Fruit fly (Drosophila melanogaster) whole organism, adult: ENCODE data around the gene Hml.

ENCODE experiments used
- CG12768 ChIP-seq: fragments of 200-800 bp; sonication (Bioruptor generic); optimal IDR thresholded peaks from 2 replicates; lab custom pipeline; 2017; ENCODE audit warnings: missing biosample characterization, missing genetic modification characterization, mild to moderate bottlenecking, moderate library complexity, missing genetic modification reagents
- CG1620 ChIP-seq: fragments of 200-800 bp; sonication (Bioruptor generic); optimal IDR thresholded peaks from 2 replicates; lab custom pipeline; 2016; ENCODE audit warnings: missing biosample characterization, missing genetic modification characterization
- CG5204 ChIP-seq: fragments of 200-800 bp; sonication (Bioruptor generic); optimal IDR thresholded peaks from 2 replicates; lab custom pipeline; 2016; ENCODE audit warnings: missing biosample characterization, missing genetic modification characterization
- CG7045 ChIP-seq: fragments of 200-800 bp; sonication (Bioruptor generic); optimal IDR thresholded peaks from 2 replicates; lab custom pipeline; 2017; ENCODE audit warnings: missing biosample characterization, mild to moderate bottlenecking, missing genetic modification characterization
- Hr96 ChIP-seq: fragments of 200-800 bp; sonication (Bioruptor generic); optimal IDR thresholded peaks from 2 replicates; lab custom pipeline; 2016; ENCODE audit warnings: missing biosample characterization, missing genetic modification characterization
- cic ChIP-seq: fragments of 200-800 bp; sonication (Bioruptor generic); optimal IDR thresholded peaks from 2 replicates; lab custom pipeline; 2017; ENCODE audit warnings: missing biosample characterization, mild to moderate bottlenecking, missing genetic modification characterization, moderate library complexity
- kay ChIP-seq: fragments of 200-800 bp; sonication (Bioruptor generic); peaks from one replicate; lab custom pipeline; 2016; ENCODE audit warnings: missing biosample characterization, missing genetic modification characterization, borderline replicate concordance
- ovo ChIP-seq: fragments of 200-800 bp; sonication (Bioruptor generic); optimal IDR thresholded peaks from 2 replicates; lab custom pipeline; 2016; ENCODE audit warnings: missing biosample characterization, missing genetic modification characterization
- pad ChIP-seq: fragments of 200-800 bp; sonication (Bioruptor generic); optimal IDR thresholded peaks from 3 replicates; lab custom pipeline; 2017; ENCODE audit warnings: missing biosample characterization, missing genetic modification characterization, mild to moderate bottlenecking, moderate library complexity, missing genetic modification reagents
- toe ChIP-seq: fragments of 200-800 bp; sonication (Bioruptor generic); optimal IDR thresholded peaks from 2 replicates; lab custom pipeline; 2016; ENCODE audit warnings: missing biosample characterization, missing genetic modification characterization

DNA sequence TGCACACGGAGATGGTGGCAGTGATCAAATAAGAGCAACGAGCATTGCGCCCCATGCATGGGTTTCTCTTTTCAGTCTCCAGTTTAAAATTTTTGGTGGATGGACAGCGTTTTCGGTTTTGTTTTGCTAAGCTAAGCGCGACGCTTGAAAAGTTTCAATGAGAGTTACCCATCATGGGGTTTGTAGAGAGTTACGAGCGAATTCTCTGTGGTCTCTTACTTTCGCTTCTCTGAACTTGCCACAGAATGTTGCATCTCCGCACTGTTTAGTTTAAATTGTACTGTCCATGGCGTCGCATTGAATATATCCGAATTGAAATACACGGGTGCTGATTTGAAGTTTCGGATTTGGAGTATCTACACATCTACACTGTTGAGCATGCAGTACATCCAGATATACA lies 2.5 kb upstream of the Hml start, which contains the start of gene Tsp68C:
- TF ChIP-seq pad, result no peak
- no peak for TF ChIP-seq CG1620 (GFP tag; lab: Kevin White, UChicago)
- no peak for TF ChIP-seq Hr96 (GFP tag; lab: Kevin White, UChicago)
- TF ChIP-seq kay (GFP tag; lab: Kevin White, UChicago), result no peak
- no peak for TF ChIP-seq toe (GFP tag; lab: Kevin White, UChicago)
- no peak for TF ChIP-seq ovo (GFP tag; lab: Kevin White, UChicago)
- TF ChIP-seq CG5204 (GFP tag; lab: Kevin White, UChicago), result no peak
- TF ChIP-seq cic, result no peak
- no peak for TF ChIP-seq CG12768 (GFP tag; lab: Kevin White, UChicago)
- TF ChIP-seq CG7045, result no peak
